Worm (Caenorhabditis elegans) whole organism, L1 larva: ENCODE data around the gene F27B10.1.

Experiments
- C16A3.4 ChIP-seq: fragments of 150-350 bp; optimal IDR thresholded peaks from 2 replicates; lab custom pipeline; 2014; ENCODE audit warnings: missing biosample characterization, missing genetic modification characterization
- F16B12.6 ChIP-seq: fragments of 150-350 bp; optimal IDR thresholded peaks from 2 replicates; lab custom pipeline; 2014; ENCODE audit warnings: missing biosample characterization, missing genetic modification characterization
- Y116A8C.19 ChIP-seq: sonication (generic microtip); optimal IDR thresholded peaks from 2 replicates; lab custom pipeline; 2016; ENCODE audit warnings: missing compliant biosample characterization, missing genetic modification characterization, borderline replicate concordance
- aha-1 ChIP-seq: fragments of 150-350 bp; optimal IDR thresholded peaks from 2 replicates; lab custom pipeline; 2014; ENCODE audit warnings: missing biosample characterization, missing genetic modification characterization
- alr-1 ChIP-seq: fragments of 200-800 bp; sonication (Bioruptor generic); optimal IDR thresholded peaks from 2 replicates; lab custom pipeline; 2018; ENCODE audit warnings: borderline replicate concordance, mild to moderate bottlenecking, missing genetic modification characterization, missing compliant biosample characterization
- ama-1 ChIP-seq: fragments of 150-350 bp; optimal IDR thresholded peaks from 2 replicates; lab custom pipeline; 2014
- ceh-63 ChIP-seq: fragments of 200-800 bp; sonication (Bioruptor generic); optimal IDR thresholded peaks from 2 replicates; lab custom pipeline; 2018; ENCODE audit warnings: mild to moderate bottlenecking, missing genetic modification characterization, missing compliant biosample characterization
- ceh-8 ChIP-seq: fragments of 200-800 bp; sonication (Bioruptor generic); optimal IDR thresholded peaks from 2 replicates; lab custom pipeline; 2018; ENCODE audit warnings: mild to moderate bottlenecking, missing genetic modification characterization, moderate library complexity, missing compliant biosample characterization
- ceh-82 ChIP-seq, 3 experiments: fragments of 150-350 bp in 1 of 3; sonication (generic microtip) in 2 of 3; optimal IDR thresholded peaks; 2 replicates each; lab custom pipeline; 2014 to 2017; ENCODE audit warnings: missing biosample characterization in 3 of 3, missing genetic modification characterization in 3 of 3
- ces-1 ChIP-seq: fragments of 150-350 bp; optimal IDR thresholded peaks from 2 replicates; lab custom pipeline; 2014; ENCODE audit warnings: missing biosample characterization, missing genetic modification reagents, missing genetic modification characterization
- dpl-1 ChIP-seq, 3 experiments: fragments of 150-350 bp in 2 of 3; sonication (generic microtip) in 1 of 3; optimal IDR thresholded peaks; 2 replicates each; lab custom pipeline; 2014 to 2017; ENCODE audit warnings: missing biosample characterization in 3 of 3, missing genetic modification characterization in 3 of 3, missing genetic modification reagents in 3 of 3
- dsc-1 ChIP-seq: sonication (generic microtip); optimal IDR thresholded peaks from 2 replicates; lab custom pipeline; 2016; ENCODE audit warnings: mild to moderate bottlenecking, missing genetic modification characterization, missing compliant biosample characterization
- elt-2 ChIP-seq: sonication (generic microtip); optimal IDR thresholded peaks from 2 replicates; lab custom pipeline; 2016; ENCODE audit warnings: missing genetic modification characterization, mild to moderate bottlenecking, inconsistent platforms, missing compliant biosample characterization, missing genetic modification reagents
- elt-3 ChIP-seq, 6 experiments: fragments of 150-350 bp in 1 of 6; sonication (generic microtip); optimal IDR thresholded peaks; 2 replicates each; lab custom pipeline; 2017 to 2018; ENCODE audit warnings: missing biosample characterization in 6 of 6, missing genetic modification characterization in 6 of 6, inconsistent platforms in 1 of 6
- ets-5 ChIP-seq: fragments of 200-800 bp; sonication (Bioruptor generic); IDR thresholded peaks from 2 replicates; pipeline ENCODE4 v1.3.6; 2022; ENCODE audit warnings: missing genetic modification characterization, missing compliant biosample characterization
- fkh-10 ChIP-seq: sonication (generic microtip); optimal IDR thresholded peaks from 2 replicates; lab custom pipeline; 2017; ENCODE audit warnings: missing biosample characterization, missing genetic modification reagents, missing genetic modification characterization
- fkh-4 ChIP-seq: sonication (generic microtip); optimal IDR thresholded peaks from 2 replicates; lab custom pipeline; 2016; ENCODE audit warnings: missing compliant biosample characterization, missing genetic modification characterization, borderline replicate concordance
- fkh-8 ChIP-seq: sonication (generic microtip); optimal IDR thresholded peaks from 2 replicates; lab custom pipeline; 2016; ENCODE audit warnings: mild to moderate bottlenecking, missing genetic modification characterization, missing compliant biosample characterization
- fos-1 ChIP-seq: fragments of 150-350 bp; optimal IDR thresholded peaks from 2 replicates; lab custom pipeline; 2014; ENCODE audit warnings: missing biosample characterization, missing genetic modification characterization
- hlh-17 ChIP-seq: fragments of 200-800 bp; sonication (Bioruptor generic); optimal IDR thresholded peaks from 2 replicates; lab custom pipeline; 2018; ENCODE audit warnings: missing genetic modification characterization, mild to moderate bottlenecking, missing compliant biosample characterization, moderate library complexity, borderline replicate concordance
- hlh-4 ChIP-seq: sonication (generic microtip); optimal IDR thresholded peaks from 2 replicates; lab custom pipeline; 2016; ENCODE audit warnings: mild to moderate bottlenecking, missing genetic modification characterization, missing compliant biosample characterization
- irx-1 ChIP-seq: sonication (generic microtip); optimal IDR thresholded peaks from 2 replicates; lab custom pipeline; 2016; ENCODE audit warnings: missing genetic modification characterization, missing compliant biosample characterization
- isw-1 ChIP-seq: fragments of 200-800 bp; sonication (Bioruptor generic); IDR thresholded peaks from 2 replicates; pipeline ENCODE4 v1.3.6; 2022; ENCODE audit warnings: missing genetic modification characterization, missing compliant biosample characterization
- jun-1 ChIP-seq: fragments of 150-350 bp; optimal IDR thresholded peaks from 2 replicates; lab custom pipeline; 2014; ENCODE audit warnings: missing biosample characterization, missing genetic modification reagents, missing genetic modification characterization
- lin-13 ChIP-seq: fragments of 150-350 bp; optimal IDR thresholded peaks from 2 replicates; lab custom pipeline; 2014; ENCODE audit warnings: missing biosample characterization, missing genetic modification reagents, missing genetic modification characterization
- lin-14 ChIP-seq: fragments of 200-800 bp; sonication (Bioruptor generic); optimal IDR thresholded peaks from 2 replicates; lab custom pipeline; 2018; ENCODE audit warnings: mild to moderate bottlenecking, missing genetic modification characterization, moderate library complexity, missing compliant biosample characterization
- lin-15B ChIP-seq: fragments of 150-350 bp; sonication (generic microtip); optimal IDR thresholded peaks from 3 replicates; lab custom pipeline; 2014; ENCODE audit warnings: missing biosample characterization, missing genetic modification characterization
- lin-35 ChIP-seq, 2 experiments: fragments of 150-350 bp; optimal IDR thresholded peaks; 2 replicates each; lab custom pipeline; 2014; ENCODE audit warnings: missing biosample characterization in 2 of 2, missing genetic modification characterization in 2 of 2, missing genetic modification reagents in 2 of 2
- lsy-2 ChIP-seq, 2 experiments: fragments of 150-350 bp; optimal IDR thresholded peaks; 2 replicates each; lab custom pipeline; 2014; ENCODE audit warnings: missing biosample characterization in 2 of 2, missing genetic modification characterization in 2 of 2
- mef-2 ChIP-seq: fragments of 150-350 bp; optimal IDR thresholded peaks from 2 replicates; lab custom pipeline; 2014; ENCODE audit warnings: missing biosample characterization, missing genetic modification characterization
- mep-1 ChIP-seq: fragments of 150-350 bp; optimal IDR thresholded peaks from 2 replicates; lab custom pipeline; 2014; ENCODE audit warnings: missing biosample characterization, missing genetic modification characterization
- nhr-11 ChIP-seq: fragments of 150-350 bp; optimal IDR thresholded peaks from 2 replicates; lab custom pipeline; 2014; ENCODE audit warnings: missing biosample characterization, missing genetic modification characterization
- nhr-12 ChIP-seq: sonication (generic microtip); optimal IDR thresholded peaks from 2 replicates; lab custom pipeline; 2017; ENCODE audit warnings: missing biosample characterization, missing genetic modification characterization
- nhr-19 ChIP-seq: fragments of 200-800 bp; sonication (Bioruptor generic); conservative IDR thresholded peaks from 2 replicates; pipeline ENCODE4 v1.3.6; 2022; ENCODE audit warnings: missing genetic modification characterization, missing compliant biosample characterization
- nhr-20 ChIP-seq: sonication (generic microtip); optimal IDR thresholded peaks from 2 replicates; lab custom pipeline; 2016; ENCODE audit warnings: mild to moderate bottlenecking, missing genetic modification characterization, missing compliant biosample characterization
- nhr-237 ChIP-seq: fragments of 150-350 bp; optimal IDR thresholded peaks from 2 replicates; lab custom pipeline; 2014; ENCODE audit warnings: missing biosample characterization, missing genetic modification characterization
- nhr-28 ChIP-seq: fragments of 150-350 bp; optimal IDR thresholded peaks from 2 replicates; lab custom pipeline; 2014; ENCODE audit warnings: missing biosample characterization, missing genetic modification characterization
- nhr-47 ChIP-seq: sonication (generic microtip); optimal IDR thresholded peaks from 2 replicates; lab custom pipeline; 2016; ENCODE audit warnings: mild to moderate bottlenecking, missing genetic modification characterization, moderate library complexity, missing compliant biosample characterization
- nhr-76 ChIP-seq: sonication (generic microtip); optimal IDR thresholded peaks from 2 replicates; lab custom pipeline; 2017; ENCODE audit warnings: missing biosample characterization, missing genetic modification characterization
- nhr-77 ChIP-seq: fragments of 150-350 bp; optimal IDR thresholded peaks from 2 replicates; lab custom pipeline; 2014; ENCODE audit warnings: missing biosample characterization, missing genetic modification characterization
- nhr-90 ChIP-seq: sonication (generic microtip); optimal IDR thresholded peaks from 2 replicates; lab custom pipeline; 2016; ENCODE audit warnings: mild to moderate bottlenecking, missing genetic modification characterization, missing compliant biosample characterization; ENCODE audit not compliant: poor library complexity
- pax-3 ChIP-seq: fragments of 200-800 bp; sonication (Bioruptor generic); optimal IDR thresholded peaks from 2 replicates; lab custom pipeline; 2018; ENCODE audit warnings: mild to moderate bottlenecking, missing genetic modification characterization, moderate library complexity, missing compliant biosample characterization
- pqm-1 ChIP-seq: sonication (generic microtip); optimal IDR thresholded peaks from 3 replicates; lab custom pipeline; 2017; ENCODE audit warnings: missing biosample characterization, missing genetic modification characterization
- snpc-4 ChIP-seq: fragments of 150-350 bp; optimal IDR thresholded peaks from 2 replicates; lab custom pipeline; 2014; ENCODE audit warnings: missing biosample characterization, missing genetic modification characterization
- sptf-1 ChIP-seq: fragments of 150-350 bp; optimal IDR thresholded peaks from 2 replicates; lab custom pipeline; 2014; ENCODE audit warnings: missing biosample characterization, missing genetic modification characterization
- sup-37 ChIP-seq: fragments of 200-800 bp; sonication (Bioruptor generic); optimal IDR thresholded peaks from 2 replicates; lab custom pipeline; 2018; ENCODE audit warnings: mild to moderate bottlenecking, missing genetic modification characterization, missing compliant biosample characterization
- swsn-7 ChIP-seq: sonication (generic microtip); optimal IDR thresholded peaks from 2 replicates; lab custom pipeline; 2016; ENCODE audit warnings: missing genetic modification characterization, missing compliant biosample characterization
- tlp-1 ChIP-seq: fragments of 150-350 bp; optimal IDR thresholded peaks from 2 replicates; lab custom pipeline; 2014; ENCODE audit warnings: missing biosample characterization, missing genetic modification characterization
- unc-130 ChIP-seq: fragments of 150-350 bp; optimal IDR thresholded peaks from 2 replicates; lab custom pipeline; 2017; ENCODE audit warnings: missing biosample characterization, missing genetic modification characterization, inconsistent platforms
- unc-98 ChIP-seq: fragments of 200-800 bp; sonication (Bioruptor generic); IDR thresholded peaks from 2 replicates; pipeline ENCODE4 v1.3.6; 2022; ENCODE audit warnings: missing genetic modification characterization, missing compliant biosample characterization
- zag-1 ChIP-seq: fragments of 150-350 bp; optimal IDR thresholded peaks from 2 replicates; lab custom pipeline; 2014; ENCODE audit warnings: missing biosample characterization, missing genetic modification characterization
- ztf-11 ChIP-seq, 2 experiments: sonication (generic microtip); optimal IDR thresholded peaks; 2 replicates each; lab custom pipeline; 2016 to 2017; ENCODE audit warnings: missing genetic modification characterization in 2 of 2, missing biosample characterization in 1 of 2, missing compliant biosample characterization in 1 of 2
- ztf-4 ChIP-seq: fragments of 150-350 bp; optimal IDR thresholded peaks from 2 replicates; lab custom pipeline; 2014; ENCODE audit warnings: missing biosample characterization, missing genetic modification characterization

F27B10.1 gene

ce11 chrV:7060396-7060795 lies 12.0 kb upstream of the F27B10.1 start, which contains the start of the genes Y57E12AL.6 and Y57E12AL.1:
Y57E12AL.6 (minus strand) TSS chrV:7060470.
Y57E12AL.1 (plus strand) TSS chrV:7060530.
- TF ChIP-seq ztf-4 (tag; lab: Kevin White, UChicago) (peak; percentile 43), lin-15B (tag; lab: Kevin White, UChicago) (peak; percentile 66), ets-5 (GFP tag; lab: Robert Waterston, UW) (no peak), unc-98 (GFP tag; lab: Robert Waterston, UW) (no peak), nhr-76 (tag; lab: Kevin White, UChicago) (no peak), nhr-47 (tag; lab: Kevin White, UChicago) (peak; percentile 87), lin-13 (peak; percentile 75), snpc-4 (tag; lab: Kevin White, UChicago) (peak; percentile 89), lin-14 (GFP tag; lab: Kevin White, UChicago) (peak; percentile 87), nhr-237 (tag; lab: Kevin White, UChicago) (peak; percentile 22), ceh-82 (tag; optimal IDR thresholded peaks at IDR 0.05; lab: Kevin White, UChicago) (peak; percentile 78 to 88 (median 79)), nhr-11 (tag; lab: Kevin White, UChicago) (peak; percentile 39), hlh-17 (GFP tag; lab: Kevin White, UChicago) (no peak), nhr-77 (tag; lab: Kevin White, UChicago) (peak; percentile 49), nhr-12 (tag; lab: Kevin White, UChicago) (no peak), F16B12.6 (tag; lab: Kevin White, UChicago) (peak; percentile 41), ceh-8 (peak; percentile 13), irx-1 (tag; lab: Kevin White, UChicago) (peak; percentile 71), isw-1 (GFP tag; lab: Robert Waterston, UW) (peak; percentile 60), aha-1 (tag; lab: Kevin White, UChicago) (no peak), fkh-10 (GFP tag; lab: Kevin White, UChicago) (peak; percentile 30), nhr-28 (no peak), alr-1 (no peak), nhr-90 (peak; percentile 89), ceh-63 (no peak), lin-35 (GFP tag; optimal IDR thresholded peaks at IDR 0.05; lab: Kevin White, UChicago) (peak; percentile 81 to 92), nhr-20 (tag; lab: Kevin White, UChicago) (peak; percentile 93), mef-2 (tag; lab: Kevin White, UChicago) (no peak), tlp-1 (tag; lab: Kevin White, UChicago) (no peak), unc-130 (peak; percentile 89), zag-1 (tag; lab: Kevin White, UChicago) (no peak), ces-1 (no peak), elt-3 (tag; optimal IDR thresholded peaks at IDR 0.05; lab: Kevin White, UChicago) (peak in 2 of 6 experiments; percentile 75 to 94), dpl-1 (GFP tag; optimal IDR thresholded peaks at IDR 0.05; lab: Kevin White, UChicago) (peak; percentile 77 to 87 (median 84)), jun-1 (tag; lab: Kevin White, UChicago) (peak; percentile 25), swsn-7 (tag; lab: Kevin White, UChicago) (peak; percentile 86), ama-1 (peak; percentile 17), fkh-4 (tag; lab: Kevin White, UChicago) (peak; percentile 16), ztf-11 (tag; optimal IDR thresholded peaks at IDR 0.05; lab: Kevin White, UChicago) (no peak), Y116A8C.19 (no peak), C16A3.4 (tag; lab: Kevin White, UChicago) (peak; percentile 89), pqm-1 (no peak), nhr-19 (peak; percentile 85), sup-37 (GFP tag; lab: Kevin White, UChicago) (peak; percentile 29), fkh-8 (tag; lab: Kevin White, UChicago) (peak; percentile 75), hlh-4 (tag; lab: Kevin White, UChicago) (no peak), elt-2 (tag; lab: Kevin White, UChicago) (peak; percentile 2), sptf-1 (tag; lab: Kevin White, UChicago) (no peak), mep-1 (tag; lab: Kevin White, UChicago) (peak; percentile 92), fos-1 (tag; lab: Kevin White, UChicago) (no peak), lsy-2 (tag; optimal IDR thresholded peaks at IDR 0.05; lab: Kevin White, UChicago) (peak; percentile 83 to 87), dsc-1 (tag; lab: Kevin White, UChicago) (peak; percentile 73), pax-3 (no peak)
